Fruit fly (Drosophila melanogaster): ENCODE results near the gene nullo.

The nullo gene

DNA sequence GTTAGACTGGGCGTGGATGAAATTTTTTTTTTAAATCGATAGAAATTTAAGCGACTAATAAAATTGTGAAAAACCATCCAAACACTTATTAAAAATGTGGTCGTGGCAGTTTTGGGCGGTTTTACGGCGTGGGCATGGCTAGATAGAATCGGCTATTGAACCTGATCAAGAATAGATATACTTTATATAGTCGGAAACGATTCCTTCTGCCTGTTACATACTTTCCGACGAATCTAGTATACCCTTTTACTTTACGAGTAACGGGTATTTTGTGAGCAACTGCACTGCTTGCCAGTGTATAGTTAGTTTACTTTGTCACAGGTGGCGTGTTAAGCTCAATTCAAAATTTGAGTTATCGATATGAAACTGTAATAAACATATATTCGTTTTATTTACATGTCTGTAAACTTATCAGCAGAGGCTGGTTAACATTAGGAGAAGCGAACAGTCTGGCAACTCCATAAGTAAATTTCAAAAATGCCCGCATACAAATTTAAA is 34.3 kb upstream of the nullo start (continued):
- peak; percentile 58; the same call in 2 of the 3 replicates for TF ChIP-seq CG6163 (GFP tag; IDR thresholded peaks at IDR 0.05)
- peak; percentile 59 for TF ChIP-seq Met (GFP tag; optimal IDR thresholded peaks at IDR 0.05)
- peak; percentile 57 for TF ChIP-seq lz (GFP tag; optimal IDR thresholded peaks at IDR 0.05)
- TF ChIP-seq CG3919 (GFP tag; optimal IDR thresholded peaks at IDR 0.05) = peak; percentile 14
- peak; percentile 85 for TF ChIP-seq svp (GFP tag)
- TF ChIP-seq salr (GFP tag; optimal IDR thresholded peaks at IDR 0.05) = no peak
- TF ChIP-seq fd59A (GFP tag; optimal IDR thresholded peaks at IDR 0.05) = no peak
- TF ChIP-seq esn (GFP tag; optimal IDR thresholded peaks at IDR 0.05) = peak; percentile 49
- no peak for TF ChIP-seq CG10669 (GFP tag; optimal IDR thresholded peaks at IDR 0.05)
- TF ChIP-seq CG32006 (GFP tag; optimal IDR thresholded peaks at IDR 0.05) = peak; percentile 32
- no peak for TF ChIP-seq Lpt (GFP tag; optimal IDR thresholded peaks at IDR 0.05)
- TF ChIP-seq CG4318 (GFP tag; optimal IDR thresholded peaks at IDR 0.05) = no peak
- peak; percentile 43 for TF ChIP-seq acj6 (GFP tag; optimal IDR thresholded peaks at IDR 0.05)
- no peak for TF ChIP-seq fd85E (GFP tag; optimal IDR thresholded peaks at IDR 0.05)
- TF ChIP-seq CG34406 (GFP tag; optimal IDR thresholded peaks at IDR 0.05) = peak; percentile 5
- no peak for TF ChIP-seq CG6276 (GFP tag; optimal IDR thresholded peaks at IDR 0.05)
- TF ChIP-seq Eip75B (GFP tag; optimal IDR thresholded peaks at IDR 0.05) = peak; percentile 71
- peak; percentile 89 for TF ChIP-seq Eip78C (GFP tag)
- TF ChIP-seq Eip93F (GFP tag; optimal IDR thresholded peaks at IDR 0.05) = no peak
- peak; percentile 25 for TF ChIP-seq Sox14 (GFP tag; optimal IDR thresholded peaks at IDR 0.05)
- TF ChIP-seq Ets96B (tag; optimal IDR thresholded peaks at IDR 0.05) = peak; percentile 8
- no peak for TF ChIP-seq Blimp-1 (GFP tag; optimal IDR thresholded peaks at IDR 0.05)
- TF ChIP-seq CG8119 (GFP tag; IDR thresholded peaks at IDR 0.05) = peak; percentile 54; the same call in 1 of the 3 replicates
- TF ChIP-seq CG11762 (GFP tag; optimal IDR thresholded peaks at IDR 0.05; ENCODE audit: insufficient read depth) = peak; percentile 20
- TF ChIP-seq CG11902 (GFP tag; optimal IDR thresholded peaks at IDR 0.05) = no peak
- peak; percentile 30 for TF ChIP-seq CG16779 (tag; optimal IDR thresholded peaks at IDR 0.05)

dm6 chrX:7034892-7035291 is 14.4 kb upstream of the nullo start:
- TF ChIP-seq CG1621 (tag; optimal IDR thresholded peaks at IDR 0.05) = no peak
- TF ChIP-seq CG7368 (GFP tag; optimal IDR thresholded peaks at IDR 0.05) = no peak
- TF ChIP-seq fkh (GFP tag; optimal IDR thresholded peaks at IDR 0.05) = no peak
- no peak for TF ChIP-seq Eip93F (GFP tag; optimal IDR thresholded peaks at IDR 0.05)
- no peak for TF ChIP-seq CG15336 (GFP tag; IDR thresholded peaks at IDR 0.05)
- no peak for TF ChIP-seq Hr39 (GFP tag; optimal IDR thresholded peaks at IDR 0.05)
- TF ChIP-seq CG8119 (GFP tag; IDR thresholded peaks at IDR 0.05) = no peak
- TF ChIP-seq CG6163 (GFP tag; IDR thresholded peaks at IDR 0.05) = no peak
- TF ChIP-seq Sox15 (GFP tag; optimal IDR thresholded peaks at IDR 0.05) = no peak
- no peak for TF ChIP-seq CG6792 (GFP tag; optimal IDR thresholded peaks at IDR 0.05)
- TF ChIP-seq CG32006 (GFP tag; optimal IDR thresholded peaks at IDR 0.05) = no peak
- no peak for TF ChIP-seq Blimp-1 (GFP tag; optimal IDR thresholded peaks at IDR 0.05)
- no peak for TF ChIP-seq CG3919 (GFP tag; optimal IDR thresholded peaks at IDR 0.05)
- TF ChIP-seq OdsH (GFP tag; optimal IDR thresholded peaks at IDR 0.05) = no peak
- TF ChIP-seq dsx (GFP tag; optimal IDR thresholded peaks at IDR 0.05; ENCODE audit: poor library complexity, severe bottlenecking) = no peak
- no peak for TF ChIP-seq CG6854 (GFP tag; optimal IDR thresholded peaks at IDR 0.05)
- TF ChIP-seq fd59A (GFP tag; optimal IDR thresholded peaks at IDR 0.05) = no peak
- TF ChIP-seq CG6276 (GFP tag; optimal IDR thresholded peaks at IDR 0.05) = no peak
- TF ChIP-seq cyc (GFP tag; optimal IDR thresholded peaks at IDR 0.05) = no peak

DNA sequence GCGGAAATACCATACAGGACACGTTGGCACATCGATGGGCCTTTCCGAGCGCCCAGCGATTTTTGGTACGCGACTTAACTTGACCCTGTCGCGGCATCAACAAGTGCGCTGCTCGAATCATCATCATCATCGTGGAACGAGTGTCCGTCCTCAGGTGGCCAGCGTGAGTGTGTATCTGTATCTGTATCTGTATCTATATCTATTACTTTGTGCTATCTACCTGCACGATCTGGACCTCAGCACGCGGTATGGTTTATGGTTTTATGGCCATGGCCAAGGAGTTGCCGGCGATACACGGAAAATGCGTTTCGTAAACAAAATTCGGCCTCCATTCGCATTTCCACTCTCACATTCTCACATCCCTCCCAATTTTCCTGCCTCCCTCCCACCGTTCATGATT is 12.2 kb upstream of the nullo start:
- TF ChIP-seq CG32006 (GFP tag; optimal IDR thresholded peaks at IDR 0.05) = no peak
- no peak for TF ChIP-seq Eip75B (GFP tag; optimal IDR thresholded peaks at IDR 0.05)
- TF ChIP-seq topi (GFP tag; optimal IDR thresholded peaks at IDR 0.05) = no peak
- TF ChIP-seq Lpt (GFP tag; optimal IDR thresholded peaks at IDR 0.05) = no peak
